Worm (Caenorhabditis elegans): ENCODE results near the gene F16G10.10.

- no peak for TF ChIP-seq him-1 (tag; optimal IDR thresholded peaks at IDR 0.05)
- TF ChIP-seq dao-5 (tag; optimal IDR thresholded peaks at IDR 0.05), result no peak
- no peak for TF ChIP-seq W03F9.2 (tag; optimal IDR thresholded peaks at IDR 0.05)
These were observed 27.1 kb upstream of the F16G10.10 start, which contains the start of the genes F42G2.5 and F42G2.7 for ce11 chrII:2417889-2418288.
